Worm (Caenorhabditis elegans): ENCODE measurements around the gene fbxa-166.

Gene fbxa-166

DNA sequence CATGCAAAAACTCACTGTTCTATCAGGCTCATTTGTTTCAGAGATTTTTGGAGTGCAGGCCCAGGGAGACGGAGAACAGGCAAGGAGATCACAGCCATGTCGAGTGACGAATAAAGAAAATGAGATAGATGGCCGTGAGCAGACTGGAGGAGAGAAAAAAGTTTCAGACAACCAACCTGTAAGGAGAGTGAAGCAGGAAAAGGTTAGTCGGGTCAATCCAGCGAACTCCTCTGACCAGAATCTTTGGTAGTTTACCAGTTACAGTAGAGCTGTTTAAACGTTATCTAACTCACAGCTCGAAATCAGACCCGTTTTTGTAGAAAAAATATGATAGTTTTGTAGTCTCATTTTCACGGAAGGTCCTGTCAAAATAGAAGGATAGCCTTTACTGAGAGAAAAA is 29.9 kb upstream of the fbxa-166 start, which contains the start of gene fbxb-21:
Gene fbxb-21 (minus strand): TSS at position 101 of the 400 bp plus-strand sequence.
- no peak for TF ChIP-seq ceh-100 (GFP tag; IDR thresholded peaks at IDR 0.05)
- TF ChIP-seq zim-3 (tag; optimal IDR thresholded peaks at IDR 0.05) = no peak
- TF ChIP-seq ets-4 (GFP tag; optimal IDR thresholded peaks at IDR 0.05) = no peak
- TF ChIP-seq ccch-3 (GFP tag; optimal IDR thresholded peaks at IDR 0.05) = no peak
- TF ChIP-seq F23B12.7 (tag; optimal IDR thresholded peaks at IDR 0.05; ENCODE audit: insufficient read depth) = no peak
- TF ChIP-seq Y53G8AR.9 (GFP tag; conservative IDR thresholded peaks at IDR 0.05) = no peak
- no peak for TF ChIP-seq Y79H2A.3 (GFP tag; conservative IDR thresholded peaks at IDR 0.05)

DNA sequence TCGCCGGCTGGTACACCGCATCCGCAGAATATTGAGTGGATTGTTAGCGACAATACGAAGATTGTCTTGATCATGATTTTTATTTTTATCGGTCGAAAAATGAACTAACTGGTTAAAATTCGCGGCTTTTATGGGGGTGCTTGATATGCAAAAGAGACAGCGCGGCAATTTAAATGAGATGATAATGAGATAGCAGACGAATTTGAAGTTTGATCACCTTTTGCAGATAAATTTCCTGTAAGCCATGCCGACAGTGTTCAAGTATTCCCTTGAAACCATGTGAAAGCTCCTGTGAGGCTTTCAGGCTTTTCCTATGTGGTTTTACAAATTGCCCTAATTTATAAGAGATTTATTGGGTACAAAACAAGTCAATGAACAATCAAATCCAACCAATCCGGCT is 27.4 kb upstream of the fbxa-166 start, which contains the start of gene ZC204.17:
Gene ZC204.17 (minus strand): TSS at position 101 of the 400 bp plus-strand sequence.
- TF ChIP-seq Y53F4B.3 (GFP tag; IDR thresholded peaks at IDR 0.05) = no peak
- no peak for TF ChIP-seq sdz-38 (tag; optimal IDR thresholded peaks at IDR 0.05)
- TF ChIP-seq ZK185.1 (tag; optimal IDR thresholded peaks at IDR 0.05; ENCODE audit: poor library complexity, severe bottlenecking) = no peak
- no peak for TF ChIP-seq madf-10 (tag; optimal IDR thresholded peaks at IDR 0.05)
- no peak for TF ChIP-seq dpff-1 (tag; optimal IDR thresholded peaks at IDR 0.05)
- no peak for TF ChIP-seq somi-1 (GFP tag; optimal IDR thresholded peaks at IDR 0.05)
- no peak for TF ChIP-seq lir-1 (GFP tag; conservative IDR thresholded peaks at IDR 0.05)
- no peak for TF ChIP-seq let-526 (GFP tag; IDR thresholded peaks at IDR 0.05)
- no peak for TF ChIP-seq ceh-79 (tag; optimal IDR thresholded peaks at IDR 0.05)
- TF ChIP-seq cebp-1 (GFP tag; IDR thresholded peaks at IDR 0.05) = no peak
- TF ChIP-seq cebp-1 (tag; optimal IDR thresholded peaks at IDR 0.05) = no peak

DNA sequence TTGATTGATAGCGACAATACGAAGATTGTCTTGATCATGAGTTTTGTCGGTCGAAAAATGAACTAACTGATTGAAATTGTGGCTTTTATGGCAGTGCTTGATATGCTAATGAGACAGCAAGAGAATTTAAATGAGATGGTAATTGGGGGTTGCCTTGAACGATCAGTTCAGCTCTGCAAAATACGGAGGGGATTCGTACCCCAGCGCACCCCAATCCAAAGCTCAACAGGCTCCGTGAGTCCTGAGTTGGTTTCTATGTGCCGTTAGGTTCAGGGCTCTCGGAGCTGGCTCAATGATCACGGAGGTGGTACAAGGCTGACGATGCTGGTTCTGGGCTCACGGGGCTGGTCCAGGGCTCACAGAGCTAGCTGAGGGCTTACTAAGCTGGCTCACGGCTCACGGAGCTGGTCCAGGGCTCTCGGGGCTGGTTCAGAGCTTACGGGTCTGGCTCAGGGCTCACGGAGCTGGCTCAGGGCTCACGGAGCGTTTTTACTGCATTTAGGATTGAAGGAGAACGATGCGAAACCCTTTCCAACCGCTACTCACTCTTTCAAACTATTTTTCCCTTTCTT is 26.0 kb upstream of the fbxa-166 start, which contains the start of gene ZC204.6:
Gene ZC204.6 (minus strand): TSS at position 51 of the 572 bp plus-strand sequence.
- TF ChIP-seq lin-54 (GFP tag; optimal IDR thresholded peaks at IDR 0.05) = no peak
- peak; percentile 84 for TF ChIP-seq zfh-2 (GFP tag; conservative IDR thresholded peaks at IDR 0.05)

DNA sequence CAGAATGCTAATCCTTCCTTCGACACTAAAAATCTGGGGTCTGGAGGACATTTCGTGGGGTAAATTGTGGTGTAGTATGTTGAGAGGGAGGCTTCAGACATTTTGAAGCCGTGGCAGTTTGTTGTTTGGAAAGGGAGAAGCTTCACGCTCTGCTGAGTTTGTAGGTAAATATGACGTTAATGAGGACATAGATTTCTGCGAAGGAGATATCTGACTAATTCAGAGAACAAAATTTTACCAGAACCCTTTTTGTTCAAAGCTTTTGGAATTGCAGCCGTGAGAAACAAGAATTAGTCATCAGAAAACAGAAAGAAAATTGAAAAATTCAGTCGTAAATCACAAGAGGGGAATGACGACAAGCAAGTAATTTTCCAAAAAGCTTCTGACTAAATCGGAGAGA is 21.6 kb upstream of the fbxa-166 start, which contains the start of gene srh-72:
Gene srh-72 (minus strand): TSS at position 101 of the 400 bp plus-strand sequence.
- no peak for TF ChIP-seq repo-1 (tag; optimal IDR thresholded peaks at IDR 0.05)
- TF ChIP-seq ztf-25 (GFP tag; IDR thresholded peaks at IDR 0.05) = no peak
- TF ChIP-seq F37B4.10 (GFP tag; IDR thresholded peaks at IDR 0.05) = no peak
- TF ChIP-seq C17E4.6 (GFP tag; IDR thresholded peaks at IDR 0.05) = no peak
- no peak for TF ChIP-seq Y95B8A.8 (GFP tag; IDR thresholded peaks at IDR 0.05)
- TF ChIP-seq rec-8 (tag; optimal IDR thresholded peaks at IDR 0.05) = no peak
- no peak for TF ChIP-seq K11D2.4 (GFP tag; IDR thresholded peaks at IDR 0.05)
- TF ChIP-seq nhr-27 (tag; optimal IDR thresholded peaks at IDR 0.05) = no peak
- no peak for TF ChIP-seq T07F8.4 (tag; optimal IDR thresholded peaks at IDR 0.05)
- TF ChIP-seq lin-26 (GFP tag; IDR thresholded peaks at IDR 0.05) = no peak
- TF ChIP-seq xnd-1 (tag; optimal IDR thresholded peaks at IDR 0.05) = no peak
- TF ChIP-seq chd-7 (tag; optimal IDR thresholded peaks at IDR 0.05) = no peak
- no peak for TF ChIP-seq Y67H2A.10 (GFP tag; conservative IDR thresholded peaks at IDR 0.05)
- TF ChIP-seq let-526 (GFP tag; IDR thresholded peaks at IDR 0.05) = no peak
- TF ChIP-seq F23B12.7 (tag; optimal IDR thresholded peaks at IDR 0.05; ENCODE audit: insufficient read depth) = no peak
- TF ChIP-seq B0035.1 (tag; optimal IDR thresholded peaks at IDR 0.05) = no peak
- no peak for TF ChIP-seq fkh-3 (tag; optimal IDR thresholded peaks at IDR 0.05)
